Worm (Caenorhabditis elegans) whole organism, L4 larva: Measurements from ENCODE around the gene C33D3.5.

ENCODE experiments used
- D1046.2 ChIP-seq: fragments of 200-800 bp; sonication (Bioruptor generic); IDR thresholded peaks from 2 replicates; pipeline ENCODE4 v1.3.6; 2022; ENCODE audit warnings: missing genetic modification characterization, missing compliant biosample characterization
- F10B5.3 ChIP-seq: sonication (generic microtip); optimal IDR thresholded peaks from 2 replicates; lab custom pipeline; 2016; ENCODE audit warnings: mild to moderate bottlenecking, missing genetic modification characterization, missing compliant biosample characterization
- R02D3.7 ChIP-seq: fragments of 150-350 bp; sonication (generic microtip); optimal IDR thresholded peaks from 3 replicates; lab custom pipeline; 2014; ENCODE audit warnings: missing biosample characterization, missing genetic modification characterization
- Y48G9A.11 ChIP-seq: fragments of 200-800 bp; sonication (Bioruptor generic); IDR thresholded peaks from 2 replicates; pipeline ENCODE4 v1.3.6; 2022; ENCODE audit warnings: missing genetic modification reagents, missing genetic modification characterization, missing compliant biosample characterization
- ZK337.2 ChIP-seq: fragments of 200-800 bp; sonication (Bioruptor generic); IDR thresholded peaks from 2 replicates; pipeline ENCODE4 v1.3.6; 2022; ENCODE audit warnings: missing genetic modification reagents, missing genetic modification characterization, missing compliant biosample characterization
- ZK546.5 ChIP-seq, 2 experiments: sonication (generic microtip); optimal IDR thresholded peaks; 2 replicates each; lab custom pipeline; 2017; ENCODE audit warnings: missing biosample characterization in 2 of 2, missing genetic modification characterization in 2 of 2
- aha-1 ChIP-seq: fragments of 150-350 bp; peaks from one replicate; lab custom pipeline; 2014; ENCODE audit warnings: missing biosample characterization, missing genetic modification characterization
- ceh-28 ChIP-seq: fragments of 150-350 bp; optimal IDR thresholded peaks from 2 replicates; lab custom pipeline; 2014; ENCODE audit warnings: missing biosample characterization, missing genetic modification reagents, missing genetic modification characterization
- ceh-44 ChIP-seq: fragments of 200-800 bp; sonication (Bioruptor generic); IDR thresholded peaks from 2 replicates; pipeline ENCODE4 v1.3.6; 2022; ENCODE audit warnings: missing genetic modification reagents, missing genetic modification characterization, missing compliant biosample characterization
- daf-16 ChIP-seq, 3 experiments: sonication (generic microtip); optimal IDR thresholded peaks; 2 replicates each; lab custom pipeline; 2016 to 2017; ENCODE audit warnings: missing genetic modification characterization in 3 of 3, missing genetic modification reagents in 3 of 3, mild to moderate bottlenecking in 2 of 3, missing compliant biosample characterization in 2 of 3, missing biosample characterization in 1 of 3, moderate library complexity in 1 of 3
- daf-8 ChIP-seq: fragments of 200-800 bp; sonication (Bioruptor generic); IDR thresholded peaks from 2 replicates; pipeline ENCODE4 v1.3.6; 2022; ENCODE audit warnings: missing genetic modification characterization, missing compliant biosample characterization
- dmd-6 ChIP-seq: fragments of 200-800 bp; sonication (Bioruptor generic); IDR thresholded peaks from 2 replicates; pipeline ENCODE4 v1.3.6; 2022; ENCODE audit warnings: missing genetic modification reagents, missing genetic modification characterization, missing compliant biosample characterization
- dmd-8 ChIP-seq: fragments of 200-800 bp; sonication (Bioruptor generic); IDR thresholded peaks from 2 replicates; pipeline ENCODE4 v1.3.6; 2022; ENCODE audit warnings: missing genetic modification characterization, missing compliant biosample characterization
- dve-1 ChIP-seq: sonication (generic microtip); optimal IDR thresholded peaks from 2 replicates; lab custom pipeline; 2017; ENCODE audit warnings: antibody characterized with exemption, mild to moderate bottlenecking, missing genetic modification characterization, missing compliant biosample characterization; ENCODE audit not compliant: insufficient read depth
- egl-43 ChIP-seq: fragments of 200-800 bp; sonication (Bioruptor generic); IDR thresholded peaks from 2 replicates; pipeline ENCODE4 v1.3.6; 2022; ENCODE audit warnings: missing genetic modification reagents, missing genetic modification characterization, missing compliant biosample characterization
- hlh-11 ChIP-seq: fragments of 200-800 bp; sonication (Bioruptor generic); optimal IDR thresholded peaks from 2 replicates; lab custom pipeline; 2018; ENCODE audit warnings: mild to moderate bottlenecking, missing genetic modification characterization, missing compliant biosample characterization
- hlh-30 ChIP-seq: sonication (generic microtip); optimal IDR thresholded peaks from 2 replicates; lab custom pipeline; 2017; ENCODE audit warnings: antibody characterized with exemption, mild to moderate bottlenecking, missing genetic modification characterization, missing compliant biosample characterization; ENCODE audit not compliant: insufficient read depth
- lin-13 ChIP-seq: fragments of 150-350 bp; optimal IDR thresholded peaks from 2 replicates; lab custom pipeline; 2014; ENCODE audit warnings: missing biosample characterization, missing genetic modification reagents, missing genetic modification characterization
- lin-29 ChIP-seq: fragments of 200-800 bp; sonication (Bioruptor generic); IDR thresholded peaks from 2 replicates; pipeline ENCODE4 v1.3.6; 2022; ENCODE audit warnings: missing genetic modification reagents, missing genetic modification characterization, missing compliant biosample characterization
- lin-39 ChIP-seq: fragments of 150-350 bp; optimal IDR thresholded peaks from 2 replicates; lab custom pipeline; 2014; ENCODE audit warnings: missing biosample characterization, missing genetic modification reagents, missing genetic modification characterization
- mdl-1 ChIP-seq, 2 experiments: fragments of 150-350 bp in 1 of 2; sonication (generic microtip) in 1 of 2; optimal IDR thresholded peaks; 2 replicates each; lab custom pipeline; 2014 to 2017; ENCODE audit warnings: missing biosample characterization in 2 of 2, missing genetic modification characterization in 2 of 2
- mxl-3 ChIP-seq: fragments of 200-800 bp; sonication (Bioruptor generic); optimal IDR thresholded peaks from 2 replicates; lab custom pipeline; 2018; ENCODE audit warnings: mild to moderate bottlenecking, missing genetic modification characterization, missing compliant biosample characterization
- nhr-102 ChIP-seq: sonication (generic microtip); optimal IDR thresholded peaks from 2 replicates; lab custom pipeline; 2016; ENCODE audit warnings: mild to moderate bottlenecking, missing genetic modification characterization, moderate library complexity, missing compliant biosample characterization
- nhr-28 ChIP-seq: fragments of 150-350 bp; optimal IDR thresholded peaks from 2 replicates; lab custom pipeline; 2014; ENCODE audit warnings: missing biosample characterization, missing genetic modification characterization
- nhr-48 ChIP-seq: sonication (generic microtip); optimal IDR thresholded peaks from 2 replicates; lab custom pipeline; 2016; ENCODE audit warnings: mild to moderate bottlenecking, missing genetic modification characterization, missing compliant biosample characterization
- nhr-6 ChIP-seq: fragments of 150-350 bp; optimal IDR thresholded peaks from 2 replicates; lab custom pipeline; 2014; ENCODE audit warnings: missing biosample characterization, missing genetic modification characterization
- php-3 ChIP-seq: fragments of 200-800 bp; sonication (Bioruptor generic); IDR thresholded peaks from 2 replicates; pipeline ENCODE4 v1.3.6; 2022; ENCODE audit warnings: missing genetic modification reagents, missing genetic modification characterization, missing compliant biosample characterization
- pqm-1 ChIP-seq: sonication (generic microtip); optimal IDR thresholded peaks from 2 replicates; lab custom pipeline; 2017; ENCODE audit warnings: missing biosample characterization, missing genetic modification characterization
- rbr-2 ChIP-seq: sonication (generic microtip); optimal IDR thresholded peaks from 2 replicates; lab custom pipeline; 2016; ENCODE audit warnings: missing genotype, missing genetic modification characterization, missing compliant biosample characterization
- set-16 ChIP-seq: fragments of 200-800 bp; sonication (Bioruptor generic); IDR thresholded peaks from 2 replicates; pipeline ENCODE4 v1.3.6; 2022; ENCODE audit warnings: missing genetic modification reagents, missing genetic modification characterization, missing compliant biosample characterization
- skn-1 ChIP-seq: fragments of 150-350 bp; optimal IDR thresholded peaks from 2 replicates; lab custom pipeline; 2014; ENCODE audit warnings: missing biosample characterization, missing genetic modification characterization
- snpc-4 ChIP-seq: fragments of 150-350 bp; optimal IDR thresholded peaks from 2 replicates; lab custom pipeline; 2014; ENCODE audit warnings: missing biosample characterization, missing genetic modification characterization
- tag-97 ChIP-seq: fragments of 200-800 bp; sonication (Bioruptor generic); IDR thresholded peaks from 2 replicates; pipeline ENCODE4 v1.3.6; 2022; ENCODE audit warnings: missing genetic modification characterization, missing compliant biosample characterization
- vab-7 ChIP-seq: fragments of 200-800 bp; sonication (Bioruptor generic); IDR thresholded peaks from 2 replicates; pipeline ENCODE4 v1.3.6; 2022; ENCODE audit warnings: missing genetic modification reagents, missing genetic modification characterization, missing compliant biosample characterization
- zfp-2 ChIP-seq: sonication (generic microtip); optimal IDR thresholded peaks from 2 replicates; lab custom pipeline; 2016; ENCODE audit warnings: mild to moderate bottlenecking, missing genetic modification characterization, missing compliant biosample characterization
- zfp-3 ChIP-seq: fragments of 200-800 bp; sonication (Bioruptor generic); conservative IDR thresholded peaks from 2 replicates; pipeline ENCODE4 v1.3.6; 2022; ENCODE audit warnings: missing genetic modification reagents, missing genetic modification characterization, missing compliant biosample characterization

The C33D3.5 gene

ce11 chrX:10532180-10532833 lies 41.2 kb downstream of the C33D3.5 start (continued):
- TF ChIP-seq ceh-28 (tag; lab: Kevin White, UChicago) (no peak), mdl-1 (tag; optimal IDR thresholded peaks at IDR 0.05; lab: Kevin White, UChicago) (peak in 1 of 2 experiments; percentile 3), R02D3.7 (tag; lab: Kevin White, UChicago) (no peak), zfp-3 (GFP tag; lab: Robert Waterston, UW) (no peak), lin-29 (GFP tag; lab: Robert Waterston, UW) (no peak), hlh-30 (peak; percentile 23), vab-7 (GFP tag; lab: Robert Waterston, UW) (no peak), tag-97 (GFP tag; lab: Robert Waterston, UW) (no peak), F10B5.3 (tag; lab: Kevin White, UChicago) (no peak), dmd-8 (GFP tag; lab: Robert Waterston, UW) (no peak), lin-13 (GFP tag; lab: Kevin White, UChicago) (no peak), egl-43 (GFP tag; lab: Robert Waterston, UW) (no peak), D1046.2 (GFP tag; lab: Robert Waterston, UW) (no peak), snpc-4 (no peak), daf-16 (GFP tag; optimal IDR thresholded peaks at IDR 0.05; lab: Kevin White, UChicago) (no peak), daf-16 (tag; optimal IDR thresholded peaks at IDR 0.05; lab: Kevin White, UChicago) (peak; percentile 63), mxl-3 (no peak), dve-1 (tag; lab: Kevin White, UChicago) (peak; percentile 57), nhr-102 (tag; lab: Kevin White, UChicago) (no peak), Y48G9A.11 (GFP tag; lab: Robert Waterston, UW) (no peak), set-16 (GFP tag; lab: Robert Waterston, UW) (no peak), ZK337.2 (no peak), ceh-44 (GFP tag; lab: Robert Waterston, UW) (no peak), lin-39 (tag; lab: Kevin White, UChicago) (no peak), nhr-6 (tag; lab: Kevin White, UChicago) (no peak), aha-1 (peak; percentile 3), php-3 (GFP tag; lab: Robert Waterston, UW) (0 out of 2 replicates have a peak, but pooled peaks have one; percentile 34), nhr-48 (tag; lab: Kevin White, UChicago) (peak; percentile 56)

- TF ChIP-seq R02D3.7 (tag; lab: Kevin White, UChicago) (no peak), dmd-6 (peak; percentile 28; the same call in 1 of the 2 replicates), aha-1 (no peak), daf-8 (GFP tag; lab: Robert Waterston, UW) (no peak), daf-16 (GFP tag; optimal IDR thresholded peaks at IDR 0.05; lab: Kevin White, UChicago) (no peak), daf-16 (tag; optimal IDR thresholded peaks at IDR 0.05; lab: Kevin White, UChicago) (peak; percentile 21), dve-1 (tag; lab: Kevin White, UChicago) (peak; percentile 37), hlh-30 (peak; percentile 53), ZK337.2 (no peak), skn-1 (tag; lab: Kevin White, UChicago) (no peak), zfp-2 (tag; lab: Kevin White, UChicago) (no peak), nhr-28 (tag; lab: Kevin White, UChicago) (peak; percentile 26), rbr-2 (tag; lab: Kevin White, UChicago) (no peak), mxl-3 (no peak), ZK546.5 (tag; optimal IDR thresholded peaks at IDR 0.05; lab: Kevin White, UChicago) (no peak), pqm-1 (tag; lab: Kevin White, UChicago) (peak; percentile 9), hlh-11 (tag; lab: Kevin White, UChicago) (peak; percentile 24)
Measured at ce11 chrX:10533447-10533846, 42.3 kb downstream of the C33D3.5 start, which contains the start of gene glo-3. Gene glo-3, plus strand, starts transcription at chrX:10533699.
